Fruit fly (Drosophila melanogaster): Measurements from ENCODE around the gene TfIIFalpha.

TfIIFalpha gene

DNA sequence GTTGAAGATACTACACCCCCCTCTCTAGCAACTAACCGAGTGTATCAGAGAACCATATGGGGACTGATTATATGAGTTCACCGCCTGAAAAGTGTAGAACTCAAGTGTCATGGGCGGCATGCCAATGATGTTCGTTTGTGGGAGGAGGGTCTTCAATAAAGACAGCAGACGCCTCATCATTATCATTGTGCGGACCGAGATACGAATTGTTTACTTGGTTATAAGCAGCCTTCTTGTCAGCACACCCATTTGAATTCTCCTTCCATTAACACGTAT is 13.9 kb downstream of the TfIIFalpha start (continued):
- no peak for TF ChIP-seq grn (GFP tag; optimal IDR thresholded peaks at IDR 0.05)
- TF ChIP-seq HmgZ (tag; optimal IDR thresholded peaks at IDR 0.05), result no peak
- no peak for TF ChIP-seq Gsc (GFP tag; IDR thresholded peaks at IDR 0.05)
- no peak for TF ChIP-seq org-1 (GFP tag; optimal IDR thresholded peaks at IDR 0.05)
- TF ChIP-seq CG18011 (GFP tag; optimal IDR thresholded peaks at IDR 0.05), result no peak
- no peak for TF ChIP-seq Ssrp (tag; optimal IDR thresholded peaks at IDR 0.05)
- TF ChIP-seq CG5953 (GFP tag; IDR thresholded peaks at IDR 0.05), result no peak
- no peak for TF ChIP-seq CG7987 (GFP tag; optimal IDR thresholded peaks at IDR 0.05)
- TF ChIP-seq phol (tag; optimal IDR thresholded peaks at IDR 0.05), result no peak
- TF ChIP-seq CG2875 (GFP tag; optimal IDR thresholded peaks at IDR 0.05), result no peak
- TF ChIP-seq CG4707 (GFP tag; optimal IDR thresholded peaks at IDR 0.05), result no peak
- no peak for TF ChIP-seq sna (GFP tag; IDR thresholded peaks at IDR 0.05; ENCODE audit: partially characterized antibody)
- TF ChIP-seq CG3995 (GFP tag; optimal IDR thresholded peaks at IDR 0.05), result no peak
- TF ChIP-seq chinmo (GFP tag; IDR thresholded peaks at IDR 0.05; ENCODE audit: partially characterized antibody), result 0 out of 4 replicates have a peak, but pooled peaks have one; percentile 60
- no peak for TF ChIP-seq unpg (GFP tag; optimal IDR thresholded peaks at IDR 0.05)
- TF ChIP-seq Stat92E (GFP tag; optimal IDR thresholded peaks at IDR 0.05), result no peak
- no peak for TF ChIP-seq CG16863 (GFP tag; optimal IDR thresholded peaks at IDR 0.05)
- TF ChIP-seq YL-1 (GFP tag; optimal IDR thresholded peaks at IDR 0.05), result no peak
- no peak for TF ChIP-seq crp (GFP tag; optimal IDR thresholded peaks at IDR 0.05)
- no peak for TF ChIP-seq CG3838 (GFP tag; optimal IDR thresholded peaks at IDR 0.05)
- TF ChIP-seq CG4424 (GFP tag; optimal IDR thresholded peaks at IDR 0.05), result no peak
- TF ChIP-seq ssp (GFP tag; IDR thresholded peaks at IDR 0.05), result no peak
- no peak for TF ChIP-seq cas (GFP tag; IDR thresholded peaks at IDR 0.05)
- no peak for TF ChIP-seq zf30C (GFP tag; optimal IDR thresholded peaks at IDR 0.05)
- no peak for TF ChIP-seq cwo (GFP tag; optimal IDR thresholded peaks at IDR 0.05)
- no peak for TF ChIP-seq CG14441 (GFP tag; IDR thresholded peaks at IDR 0.05)
- TF ChIP-seq eve (GFP tag; optimal IDR thresholded peaks at IDR 0.05), result peak in 1 of 2 experiments; percentile 48
- no peak for TF ChIP-seq Awh (GFP tag; IDR thresholded peaks at IDR 0.05)
- TF ChIP-seq twi (tag; optimal IDR thresholded peaks at IDR 0.05), result peak; percentile 81

DNA sequence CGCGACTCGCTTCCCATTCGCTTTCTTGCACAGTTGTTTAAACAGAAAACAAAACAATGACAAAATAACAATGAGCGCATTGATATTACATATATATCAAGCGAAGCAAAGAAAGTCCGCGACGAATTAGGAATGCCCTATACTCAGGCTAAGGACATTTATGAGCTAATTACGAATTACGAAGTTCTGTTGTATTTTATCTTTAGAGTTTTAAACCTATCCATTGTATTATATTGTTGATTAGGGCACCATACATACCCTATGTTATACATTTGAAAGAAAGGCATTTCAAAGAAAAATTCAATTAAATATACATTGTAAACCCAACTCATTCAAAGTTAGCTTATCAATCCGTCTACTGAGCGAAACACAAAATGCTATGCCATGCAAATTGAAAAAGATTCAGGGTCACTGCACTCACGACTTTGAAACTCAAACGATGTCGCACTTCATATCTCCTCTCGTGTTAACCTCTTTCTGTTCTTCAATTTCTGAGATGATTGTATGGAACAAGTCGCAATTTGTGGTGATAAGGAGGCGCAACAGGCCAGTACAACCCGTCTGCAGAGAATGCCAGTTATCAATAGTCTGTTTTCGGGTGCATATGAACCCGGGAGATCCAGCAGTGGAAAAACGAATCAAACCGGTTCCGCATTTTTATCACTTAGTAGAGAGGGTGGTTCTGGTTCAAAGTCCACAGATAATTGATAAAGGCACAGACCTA is 15.5 kb downstream of the TfIIFalpha start:
- no peak for TF ChIP-seq Lhr (GFP tag; optimal IDR thresholded peaks at IDR 0.05)
- TF ChIP-seq Eip74EF (GFP tag; optimal IDR thresholded peaks at IDR 0.05), result peak in 1 of 2 experiments; percentile 49
- peak; percentile 12 for TF ChIP-seq CG2875 (GFP tag; optimal IDR thresholded peaks at IDR 0.05)
- TF ChIP-seq gem (tag; optimal IDR thresholded peaks at IDR 0.05), result peak; percentile 45
- TF ChIP-seq ATbp (GFP tag; optimal IDR thresholded peaks at IDR 0.05), result peak; percentile 40
- TF ChIP-seq CG15601 (tag; optimal IDR thresholded peaks at IDR 0.05), result peak; percentile 1
- TF ChIP-seq chinmo (GFP tag; IDR thresholded peaks at IDR 0.05; ENCODE audit: partially characterized antibody), result 0 out of 4 replicates have a peak, but pooled peaks have one; percentile 15
- no peak for TF ChIP-seq chn (GFP tag; optimal IDR thresholded peaks at IDR 0.05)
- peak; percentile 6 for TF ChIP-seq fd64A (GFP tag; optimal IDR thresholded peaks at IDR 0.05)
- TF ChIP-seq CG2116 (GFP tag; optimal IDR thresholded peaks at IDR 0.05), result no peak
- TF ChIP-seq eve (GFP tag; optimal IDR thresholded peaks at IDR 0.05), result peak in 1 of 2 experiments; percentile 16
- peak; percentile 46 for TF ChIP-seq Blimp-1 (GFP tag; optimal IDR thresholded peaks at IDR 0.05)
- peak; percentile 0 for TF ChIP-seq CG2678 (tag; optimal IDR thresholded peaks at IDR 0.05)
- TF ChIP-seq unpg (GFP tag; optimal IDR thresholded peaks at IDR 0.05), result peak; percentile 3
- peak; percentile 11 for TF ChIP-seq phol (tag; optimal IDR thresholded peaks at IDR 0.05)
- TF ChIP-seq CG1603 (tag; optimal IDR thresholded peaks at IDR 0.05), result peak; percentile 39
- TF ChIP-seq corto (GFP tag; optimal IDR thresholded peaks at IDR 0.05), result peak; percentile 6
- TF ChIP-seq bigmax (GFP tag; optimal IDR thresholded peaks at IDR 0.05), result no peak
- TF ChIP-seq slou (GFP tag; optimal IDR thresholded peaks at IDR 0.05), result no peak
- peak; percentile 15 for TF ChIP-seq CG12391 (tag; optimal IDR thresholded peaks at IDR 0.05)
- no peak for TF ChIP-seq ttk (GFP tag; IDR thresholded peaks at IDR 0.05)
- TF ChIP-seq Xrp1 (GFP tag; IDR thresholded peaks at IDR 0.05), result 0 out of 2 replicates have a peak, but pooled peaks have one; percentile 23
- TF ChIP-seq Abd-B (GFP tag; optimal IDR thresholded peaks at IDR 0.05), result no peak
- TF ChIP-seq sens (GFP tag), result peak; percentile 70

Data from whole organism, embryonic.